Fruit fly (Drosophila melanogaster): Measurements from ENCODE around the gene CG42305.

CG42305 gene

DNA sequence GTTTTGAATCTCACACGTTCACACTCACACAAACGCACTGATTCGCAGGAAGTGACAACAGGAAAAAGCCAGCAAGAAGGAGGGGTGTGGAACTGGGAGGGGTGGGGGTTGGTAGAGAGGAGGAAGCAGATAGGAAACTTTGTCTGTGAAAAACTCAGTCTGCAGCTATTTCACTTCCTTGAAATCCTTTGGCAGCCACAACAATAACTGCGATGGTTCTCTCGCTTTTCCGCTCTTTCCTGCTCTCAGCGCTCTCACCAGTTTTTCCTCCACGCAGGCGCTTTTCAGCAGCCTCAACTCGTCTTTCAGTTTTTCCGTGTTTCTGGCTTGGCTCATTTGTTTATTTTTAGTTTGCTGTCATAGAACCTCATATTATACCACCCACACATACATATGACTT lies 34.4 kb downstream of the CG42305 start:
- TF ChIP-seq D1 (tag; optimal IDR thresholded peaks at IDR 0.05) (no peak), CG17806 (tag; optimal IDR thresholded peaks at IDR 0.05) (no peak), gl (tag; optimal IDR thresholded peaks at IDR 0.05) (no peak), rn (GFP tag; IDR thresholded peaks at IDR 0.05) (no peak), CG13204 (GFP tag; optimal IDR thresholded peaks at IDR 0.05) (no peak), Pif1A (GFP tag; optimal IDR thresholded peaks at IDR 0.05) (no peak), CG34367 (tag; optimal IDR thresholded peaks at IDR 0.05) (no peak), fd96Ca (GFP tag; IDR thresholded peaks at IDR 0.05) (no peak), CG32121 (GFP tag; IDR thresholded peaks at IDR 0.05) (no peak), CG14655 (GFP tag; optimal IDR thresholded peaks at IDR 0.05) (no peak), CG8301 (tag; optimal IDR thresholded peaks at IDR 0.05) (no peak), CG12605 (GFP tag; IDR thresholded peaks at IDR 0.05) (no peak)

DNA sequence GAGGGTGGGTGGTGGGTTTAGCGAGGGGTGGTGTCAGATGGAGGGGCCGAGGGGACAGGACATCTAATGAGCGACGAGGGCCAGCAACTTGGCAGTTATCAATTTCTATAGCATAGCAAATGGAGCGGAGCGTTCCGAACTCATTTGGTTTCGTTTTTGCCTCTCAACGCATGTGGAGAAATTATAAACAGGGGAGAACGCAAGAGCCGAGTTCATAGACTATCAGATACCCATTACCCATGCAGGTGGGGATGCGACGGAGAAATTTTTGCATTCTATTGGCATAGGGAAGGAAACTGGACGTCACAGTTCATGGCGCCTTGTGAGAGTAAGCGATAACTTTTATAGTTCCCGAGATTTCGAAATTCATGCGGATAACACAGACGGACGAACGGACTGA lies 39.8 kb downstream of the CG42305 start:
- TF ChIP-seq CG17806 (tag; optimal IDR thresholded peaks at IDR 0.05) (no peak), CG15710 (tag; optimal IDR thresholded peaks at IDR 0.05) (no peak), Snoo (tag; optimal IDR thresholded peaks at IDR 0.05) (no peak), Ets98B (GFP tag; IDR thresholded peaks at IDR 0.05) (no peak), CG14655 (GFP tag; optimal IDR thresholded peaks at IDR 0.05) (no peak), fd96Ca (GFP tag; IDR thresholded peaks at IDR 0.05) (no peak), CG8159 (tag; optimal IDR thresholded peaks at IDR 0.05) (no peak), CG34367 (tag; optimal IDR thresholded peaks at IDR 0.05) (no peak), CG9948 (tag; optimal IDR thresholded peaks at IDR 0.05) (no peak), rn (GFP tag; IDR thresholded peaks at IDR 0.05) (no peak), CG13204 (GFP tag; optimal IDR thresholded peaks at IDR 0.05) (no peak), Pif1B (GFP tag; optimal IDR thresholded peaks at IDR 0.05) (no peak), Pif1A (GFP tag; optimal IDR thresholded peaks at IDR 0.05) (no peak), D1 (tag; optimal IDR thresholded peaks at IDR 0.05) (no peak), EcR (GFP tag; optimal IDR thresholded peaks at IDR 0.05) (no peak), CG4496 (GFP tag; IDR thresholded peaks at IDR 0.05) (no peak)

DNA sequence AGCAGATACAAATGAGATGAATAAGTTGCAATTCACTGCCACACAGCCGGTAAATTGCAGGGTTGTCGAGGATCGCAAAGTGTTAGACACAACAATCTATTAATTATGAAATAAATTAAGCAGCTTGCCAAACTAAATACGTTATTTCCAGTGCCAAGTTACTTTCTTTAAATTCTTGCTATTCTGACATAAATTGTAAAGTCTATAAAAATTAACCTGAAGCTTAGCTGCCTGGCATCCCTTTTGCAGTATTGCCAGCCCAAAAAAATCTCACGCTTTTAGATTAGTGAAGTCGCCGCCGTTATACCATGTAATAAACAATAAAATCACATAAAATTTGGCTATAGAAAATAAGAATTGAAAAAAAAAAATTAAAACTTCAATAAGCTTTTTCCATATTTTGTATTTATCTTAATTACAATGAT lies 45.2 kb downstream of the CG42305 start:
- peak; percentile 98 for TF ChIP-seq CG4496 (GFP tag; IDR thresholded peaks at IDR 0.05)
- no peak for TF ChIP-seq EcR (GFP tag; optimal IDR thresholded peaks at IDR 0.05)
- peak; percentile 95 for TF ChIP-seq CG12605 (GFP tag; IDR thresholded peaks at IDR 0.05)
- peak; percentile 94 for TF ChIP-seq CG9948 (tag; optimal IDR thresholded peaks at IDR 0.05)
- peak; percentile 96 for TF ChIP-seq CG17806 (tag; optimal IDR thresholded peaks at IDR 0.05)
- TF ChIP-seq CG34367 (tag; optimal IDR thresholded peaks at IDR 0.05) = peak; percentile 95
- TF ChIP-seq CG13204 (GFP tag; optimal IDR thresholded peaks at IDR 0.05) = peak; percentile 85
- peak; percentile 96 for TF ChIP-seq Pif1A (GFP tag; optimal IDR thresholded peaks at IDR 0.05)
- TF ChIP-seq Snoo (tag; optimal IDR thresholded peaks at IDR 0.05) = peak; percentile 95
- TF ChIP-seq CG15710 (tag; optimal IDR thresholded peaks at IDR 0.05) = peak; percentile 95
- peak; percentile 97 for TF ChIP-seq Ets98B (GFP tag; IDR thresholded peaks at IDR 0.05)
- TF ChIP-seq fd96Ca (GFP tag; IDR thresholded peaks at IDR 0.05) = peak; percentile 97
- TF ChIP-seq CG8159 (tag; optimal IDR thresholded peaks at IDR 0.05) = peak; percentile 94
- peak; percentile 95 for TF ChIP-seq CG14655 (GFP tag; optimal IDR thresholded peaks at IDR 0.05)
- peak; percentile 92 for TF ChIP-seq Pif1B (GFP tag; optimal IDR thresholded peaks at IDR 0.05)
- TF ChIP-seq rn (GFP tag; IDR thresholded peaks at IDR 0.05) = peak; percentile 82
- TF ChIP-seq D1 (tag; optimal IDR thresholded peaks at IDR 0.05) = peak; percentile 62
- peak; percentile 95 for TF ChIP-seq CG32121 (GFP tag; IDR thresholded peaks at IDR 0.05)
- TF ChIP-seq gl (tag; optimal IDR thresholded peaks at IDR 0.05) = peak; percentile 87
- TF ChIP-seq CG8301 (tag; optimal IDR thresholded peaks at IDR 0.05) = peak; percentile 95
- peak; percentile 83 for TF ChIP-seq CG10348 (GFP tag; IDR thresholded peaks at IDR 0.05)

DNA sequence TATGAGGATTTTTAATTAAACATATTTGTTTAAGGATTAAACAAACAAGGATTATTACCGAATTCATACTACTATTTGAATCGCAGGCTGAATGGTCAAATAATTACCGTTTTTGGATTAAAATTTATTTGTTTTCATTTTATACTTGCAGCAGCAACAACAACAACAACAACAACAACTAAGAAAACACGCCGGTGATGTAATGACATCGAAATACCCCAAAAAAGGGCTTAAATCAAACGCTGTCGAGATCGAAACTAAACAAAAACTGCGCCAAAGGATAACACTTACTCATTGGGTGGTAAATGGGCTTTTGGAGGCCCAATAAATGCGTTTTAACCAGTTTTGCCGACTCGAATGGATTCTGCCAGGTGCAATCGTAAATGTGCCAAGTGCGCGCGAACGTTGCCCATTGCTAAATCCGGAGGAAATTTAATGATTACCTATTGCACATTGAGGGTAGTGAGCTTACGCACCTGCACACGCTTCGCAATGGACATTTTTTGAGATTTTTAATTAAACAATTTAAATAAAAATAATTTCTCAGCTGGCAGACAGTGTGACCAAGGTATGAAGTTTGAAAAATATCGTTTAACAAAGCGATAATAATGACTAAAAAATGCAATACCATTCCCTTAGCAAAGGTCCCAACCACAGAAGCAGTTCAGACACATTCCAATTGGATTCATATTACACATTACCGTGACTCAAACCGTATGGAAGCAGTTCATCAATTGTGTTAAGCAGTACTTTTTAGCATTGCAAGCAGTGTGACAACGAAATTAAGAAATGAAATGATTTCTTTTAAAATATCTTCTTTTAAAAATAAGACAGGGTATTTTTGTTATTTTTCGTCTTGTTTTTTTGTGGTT lies 46.4 kb downstream of the CG42305 start, which contains the start of the genes CG10602 and mRpL13:
CG10602 (minus strand) TSS at position 588 of the 872 bp plus-strand sequence.
mRpL13 (minus strand) TSS at position 588 of the 872 bp plus-strand sequence.
- TF ChIP-seq D1 (tag; optimal IDR thresholded peaks at IDR 0.05) = peak; percentile 90
- TF ChIP-seq CG10348 (GFP tag; IDR thresholded peaks at IDR 0.05) = no peak
- no peak for TF ChIP-seq CG34367 (tag; optimal IDR thresholded peaks at IDR 0.05)
- TF ChIP-seq CG9948 (tag; optimal IDR thresholded peaks at IDR 0.05) = no peak
- no peak for TF ChIP-seq gl (tag; optimal IDR thresholded peaks at IDR 0.05)
- TF ChIP-seq CG17806 (tag; optimal IDR thresholded peaks at IDR 0.05) = no peak
- no peak for TF ChIP-seq EcR (GFP tag; optimal IDR thresholded peaks at IDR 0.05)

DNA sequence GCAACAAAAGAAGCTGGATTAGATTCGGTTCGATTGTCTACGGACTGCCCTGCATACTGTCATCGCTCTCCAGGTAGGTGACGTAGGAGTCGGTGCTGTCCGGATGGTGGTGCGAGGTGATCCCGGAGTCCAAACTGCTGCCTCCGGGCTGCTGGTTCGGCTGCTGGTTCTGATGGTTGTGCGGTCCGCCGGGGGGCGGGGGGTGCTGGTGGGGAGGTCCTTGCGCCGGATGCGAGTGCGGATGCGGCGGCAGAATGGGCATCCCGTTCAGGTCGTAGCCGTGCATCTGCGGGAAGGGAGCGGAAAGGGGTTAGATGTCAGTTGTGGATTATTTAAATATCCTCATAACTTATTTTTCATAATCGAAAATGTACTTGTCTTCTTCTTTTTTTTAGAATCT lies 48.5 kb downstream of the CG42305 start:
- no peak for TF ChIP-seq CG32121 (GFP tag; IDR thresholded peaks at IDR 0.05)
